Fruit fly (Drosophila melanogaster): ENCODE measurements around the gene CG43149.

dm6 chr3L:56532-56931 lies 2.0 kb upstream of the CG43149 start:
- TF ChIP-seq dpn (GFP tag; optimal IDR thresholded peaks at IDR 0.05) = no peak
- TF ChIP-seq CG10431 (GFP tag; optimal IDR thresholded peaks at IDR 0.05) = peak; percentile 20
- TF ChIP-seq CG14860 (GFP tag; IDR thresholded peaks at IDR 0.05; ENCODE audit: partially characterized antibody) = no peak
- TF ChIP-seq CG8478 (optimal IDR thresholded peaks at IDR 0.05) = no peak
- no peak for TF ChIP-seq CG10462 (GFP tag; optimal IDR thresholded peaks at IDR 0.05)
- TF ChIP-seq CkIIα-i1 (GFP tag; IDR thresholded peaks at IDR 0.05) = no peak
- no peak for TF ChIP-seq lbe (GFP tag; optimal IDR thresholded peaks at IDR 0.05)
- TF ChIP-seq CG12236 (GFP tag; optimal IDR thresholded peaks at IDR 0.05) = no peak
- no peak for TF ChIP-seq repo (GFP tag; optimal IDR thresholded peaks at IDR 0.05)
- TF ChIP-seq chinmo (GFP tag; IDR thresholded peaks at IDR 0.05; ENCODE audit: partially characterized antibody) = 0 out of 4 replicates have a peak, but pooled peaks have one; percentile 43
- TF ChIP-seq kni (GFP tag; optimal IDR thresholded peaks at IDR 0.05) = no peak
- TF ChIP-seq H2.0 (GFP tag; IDR thresholded peaks at IDR 0.05) = no peak
